Fruit fly (Drosophila melanogaster) whole organism: ENCODE results near the gene CG33080.

Source experiments
- CG8478 ChIP-seq: fragments of >200 bp; optimal IDR thresholded peaks from 2 replicates; lab custom pipeline; 2018; ENCODE audit warnings: inconsistent platforms
- pan ChIP-seq: fragments of >200 bp; optimal IDR thresholded peaks from 2 replicates; lab custom pipeline; 2017
- usp ChIP-seq: fragments of >200 bp; optimal IDR thresholded peaks from 2 replicates; lab custom pipeline; 2017; ENCODE audit warnings: missing biosample characterization, missing genetic modification characterization, mixed read lengths

DNA sequence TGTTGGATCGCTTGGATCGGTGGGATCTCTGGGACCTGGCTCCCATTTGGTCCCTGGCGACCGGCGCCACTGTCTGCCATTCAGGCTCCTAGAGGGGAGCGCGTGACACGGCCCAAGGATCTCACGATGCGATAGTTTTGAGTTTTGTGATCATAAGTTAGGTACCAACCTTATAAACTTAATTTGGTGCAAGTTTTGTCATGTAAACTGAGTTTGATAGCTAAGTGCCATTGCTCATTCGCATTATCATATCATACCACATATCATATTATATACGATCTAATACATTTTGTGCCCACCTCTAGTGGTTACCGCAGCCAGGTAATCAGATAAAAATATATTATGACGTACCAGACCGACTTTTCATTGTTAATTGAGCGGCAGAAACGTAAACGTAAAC, 21.6 kb downstream of the CG33080 start:
- TF ChIP-seq usp (GFP tag; lab: Kevin White, UChicago) = no peak
- TF ChIP-seq pan (lab: Kevin White, UChicago) = no peak
- TF ChIP-seq CG8478 (lab: Kevin White, UChicago) = no peak
